Fruit fly (Drosophila melanogaster): ENCODE data around the gene Tps1.

DNA sequence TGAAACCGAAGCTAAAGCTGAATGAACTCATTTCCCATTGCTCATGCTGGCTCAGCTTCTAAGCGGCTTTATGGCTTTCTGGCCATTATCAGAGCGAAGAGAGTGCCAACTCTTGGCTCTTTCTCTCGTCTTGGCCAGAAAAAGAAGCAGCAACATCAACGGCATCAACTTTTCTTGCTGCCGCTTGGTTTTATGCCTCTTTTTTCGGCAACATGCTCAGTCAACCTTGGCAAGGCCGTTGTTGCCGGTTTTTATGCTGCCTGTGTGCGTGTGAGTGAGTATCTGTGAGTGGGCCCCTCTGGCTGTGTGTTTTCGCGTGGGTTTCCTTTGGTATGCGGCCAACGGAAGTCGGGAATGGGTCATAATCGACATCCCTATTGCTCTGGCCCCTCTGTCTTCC is 17.5 kb upstream of the Tps1 start:
- TF ChIP-seq psq (optimal IDR thresholded peaks at IDR 0.05) (no peak), Myc (optimal IDR thresholded peaks at IDR 0.05) (no peak), ttk (optimal IDR thresholded peaks at IDR 0.05) (no peak), Sin3A (optimal IDR thresholded peaks at IDR 0.05) (no peak), h (optimal IDR thresholded peaks at IDR 0.05) (no peak)

All from Kc167 (cell line).